Worm (Caenorhabditis elegans) whole organism, early embryonic: Measurements from ENCODE around the gene R04E5.8.

Experiments
- aly-1 ChIP-seq: sonication (generic microtip); optimal IDR thresholded peaks from 2 replicates; lab custom pipeline; 2016; ENCODE audit warnings: missing genetic modification characterization, missing compliant biosample characterization
- ama-1 ChIP-seq: fragments of 150-350 bp; optimal IDR thresholded peaks from 2 replicates; lab custom pipeline; 2014
- hnd-1 ChIP-seq: sonication (generic microtip); optimal IDR thresholded peaks from 2 replicates; lab custom pipeline; 2016; ENCODE audit warnings: missing genetic modification characterization, missing compliant biosample characterization
- pes-1 ChIP-seq: fragments of 200-800 bp; sonication (Bioruptor generic); IDR thresholded peaks from 2 replicates; pipeline ENCODE4 v1.3.6; 2022; ENCODE audit warnings: missing genetic modification reagents, missing genetic modification characterization, missing compliant biosample characterization

ce11 chrX:8824437-8824836, 18.5 kb upstream of the R04E5.8 start, which contains the start of gene ifd-1:
- no peak for TF ChIP-seq pes-1 (GFP tag; lab: Robert Waterston, UW)
- TF ChIP-seq ama-1 (lab: Kevin White, UChicago) = no peak
- no peak for TF ChIP-seq hnd-1
- TF ChIP-seq aly-1 = no peak
